Worm (Caenorhabditis elegans) whole organism, L3 larva: Measurements from ENCODE around the gene F47B8.14.

Source experiments
- R02D3.7 ChIP-seq: fragments of 150-350 bp; optimal IDR thresholded peaks from 2 replicates; lab custom pipeline; 2014; ENCODE audit warnings: missing biosample characterization, missing genetic modification characterization
- ZK546.5 ChIP-seq: sonication (generic microtip); optimal IDR thresholded peaks from 2 replicates; lab custom pipeline; 2017; ENCODE audit warnings: missing biosample characterization, missing genetic modification characterization
- aly-2 ChIP-seq: fragments of 150-350 bp; optimal IDR thresholded peaks from 2 replicates; lab custom pipeline; 2014; ENCODE audit warnings: missing biosample characterization, missing genetic modification characterization
- ama-1 ChIP-seq: fragments of 150-350 bp; optimal IDR thresholded peaks from 2 replicates; lab custom pipeline; 2018
- ceh-16 ChIP-seq: sonication (generic microtip); optimal IDR thresholded peaks from 2 replicates; lab custom pipeline; 2017; ENCODE audit warnings: missing biosample characterization, missing genetic modification characterization
- ceh-28 ChIP-seq: fragments of 150-350 bp; optimal IDR thresholded peaks from 2 replicates; lab custom pipeline; 2014; ENCODE audit warnings: missing biosample characterization, missing genetic modification reagents, missing genetic modification characterization
- ceh-82 ChIP-seq: fragments of 150-350 bp; optimal IDR thresholded peaks from 2 replicates; lab custom pipeline; 2014; ENCODE audit warnings: missing biosample characterization, missing genetic modification characterization
- ceh-9 ChIP-seq: sonication (generic microtip); optimal IDR thresholded peaks from 2 replicates; lab custom pipeline; 2018; ENCODE audit warnings: missing biosample characterization, missing genetic modification characterization
- daf-12 ChIP-seq: fragments of 150-350 bp; optimal IDR thresholded peaks from 2 replicates; lab custom pipeline; 2014; ENCODE audit warnings: missing biosample characterization, missing genetic modification reagents, missing genetic modification characterization
- egl-27 ChIP-seq: sonication (generic microtip); optimal IDR thresholded peaks from 4 replicates; lab custom pipeline; 2017; ENCODE audit warnings: missing biosample characterization, missing genetic modification reagents, missing genetic modification characterization
- egl-5 ChIP-seq: fragments of 150-350 bp; optimal IDR thresholded peaks from 2 replicates; lab custom pipeline; 2017; ENCODE audit warnings: missing biosample characterization, missing genetic modification reagents, missing genetic modification characterization, inconsistent platforms
- elt-1 ChIP-seq: fragments of 150-350 bp; optimal IDR thresholded peaks from 2 replicates; lab custom pipeline; 2014; ENCODE audit warnings: missing biosample characterization, missing genetic modification characterization
- elt-2 ChIP-seq: sonication (generic microtip); optimal IDR thresholded peaks from 2 replicates; lab custom pipeline; 2016; ENCODE audit warnings: missing genetic modification reagents, mild to moderate bottlenecking, missing genetic modification characterization, missing compliant biosample characterization
- elt-3 ChIP-seq, 3 experiments: fragments of 150-350 bp in 1 of 3; sonication (generic microtip) in 2 of 3; optimal IDR thresholded peaks; 2 replicates in 2 of 3; 4 replicates in 1 of 3; lab custom pipeline; 2014 to 2017; ENCODE audit warnings: missing biosample characterization in 3 of 3, missing genetic modification characterization in 3 of 3
- eor-1 ChIP-seq, 2 experiments: fragments of 150-350 bp; optimal IDR thresholded peaks; 2 replicates each; lab custom pipeline; 2014 to 2018; ENCODE audit warnings: missing biosample characterization in 2 of 2, missing genetic modification characterization in 2 of 2
- fkh-10 ChIP-seq: sonication (generic microtip); optimal IDR thresholded peaks from 2 replicates; lab custom pipeline; 2017; ENCODE audit warnings: missing biosample characterization, missing genetic modification reagents, missing genetic modification characterization
- fkh-2 ChIP-seq: fragments of 150-350 bp; optimal IDR thresholded peaks from 2 replicates; lab custom pipeline; 2014; ENCODE audit warnings: missing biosample characterization, missing genetic modification reagents, missing genetic modification characterization
- fos-1 ChIP-seq: fragments of 150-350 bp; optimal IDR thresholded peaks from 2 replicates; lab custom pipeline; 2014; ENCODE audit warnings: missing biosample characterization, missing genetic modification characterization
- hmg-11 ChIP-seq: sonication (generic microtip); optimal IDR thresholded peaks from 2 replicates; lab custom pipeline; 2016; ENCODE audit warnings: missing genetic modification characterization, missing compliant biosample characterization
- jun-1 ChIP-seq: fragments of 150-350 bp; optimal IDR thresholded peaks from 2 replicates; lab custom pipeline; 2014; ENCODE audit warnings: missing biosample characterization, missing genetic modification reagents, missing genetic modification characterization
- lin-15B ChIP-seq: fragments of 150-350 bp; optimal IDR thresholded peaks from 2 replicates; lab custom pipeline; 2014; ENCODE audit warnings: missing biosample characterization, missing genetic modification characterization
- lin-39 ChIP-seq: fragments of 150-350 bp; optimal IDR thresholded peaks from 2 replicates; lab custom pipeline; 2018; ENCODE audit warnings: missing biosample characterization, missing genetic modification reagents, missing genetic modification characterization
- lsy-12 ChIP-seq: sonication (generic microtip); optimal IDR thresholded peaks from 2 replicates; lab custom pipeline; 2016; ENCODE audit warnings: mild to moderate bottlenecking, missing genetic modification characterization, missing compliant biosample characterization
- mdl-1 ChIP-seq: fragments of 150-350 bp; optimal IDR thresholded peaks from 2 replicates; lab custom pipeline; 2014; ENCODE audit warnings: missing biosample characterization, missing genetic modification characterization
- mml-1 ChIP-seq: fragments of 150-350 bp; sonication (generic microtip); optimal IDR thresholded peaks from 3 replicates; lab custom pipeline; 2014; ENCODE audit warnings: missing biosample characterization, missing genetic modification characterization
- nfya-1 ChIP-seq: sonication (generic microtip); optimal IDR thresholded peaks from 2 replicates; lab custom pipeline; 2017; ENCODE audit warnings: missing genetic modification characterization, mild to moderate bottlenecking, missing compliant biosample characterization, antibody characterized with exemption, moderate library complexity; ENCODE audit not compliant: insufficient read depth
- nhr-11 ChIP-seq: fragments of 150-350 bp; optimal IDR thresholded peaks from 2 replicates; lab custom pipeline; 2014; ENCODE audit warnings: missing biosample characterization, missing genetic modification characterization
- nhr-12 ChIP-seq: fragments of 150-350 bp; optimal IDR thresholded peaks from 2 replicates; lab custom pipeline; 2014; ENCODE audit warnings: missing biosample characterization, missing genetic modification characterization
- nhr-23 ChIP-seq: fragments of 150-350 bp; optimal IDR thresholded peaks from 2 replicates; lab custom pipeline; 2014; ENCODE audit warnings: missing biosample characterization, missing genetic modification reagents, missing genetic modification characterization
- nhr-237 ChIP-seq: fragments of 150-350 bp; optimal IDR thresholded peaks from 2 replicates; lab custom pipeline; 2014; ENCODE audit warnings: missing biosample characterization, missing genetic modification characterization
- nhr-25 ChIP-seq: sonication (generic microtip); optimal IDR thresholded peaks from 2 replicates; lab custom pipeline; 2017; ENCODE audit warnings: missing biosample characterization, missing genetic modification characterization
- nhr-28 ChIP-seq: fragments of 150-350 bp; optimal IDR thresholded peaks from 2 replicates; lab custom pipeline; 2014; ENCODE audit warnings: missing biosample characterization, missing genetic modification characterization
- nhr-43 ChIP-seq: sonication (generic microtip); optimal IDR thresholded peaks from 2 replicates; lab custom pipeline; 2016; ENCODE audit warnings: mild to moderate bottlenecking, missing genetic modification characterization, missing compliant biosample characterization; ENCODE audit not compliant: poor library complexity, severe bottlenecking
- nhr-67 ChIP-seq: fragments of 150-350 bp; optimal IDR thresholded peaks from 2 replicates; lab custom pipeline; 2014; ENCODE audit warnings: missing biosample characterization, missing genetic modification characterization
- nhr-76 ChIP-seq: fragments of 150-350 bp; sonication (generic microtip); optimal IDR thresholded peaks from 5 replicates; lab custom pipeline; 2014; ENCODE audit warnings: missing biosample characterization, missing genetic modification characterization
- nhr-77 ChIP-seq: fragments of 150-350 bp; optimal IDR thresholded peaks from 2 replicates; lab custom pipeline; 2014; ENCODE audit warnings: missing biosample characterization, missing genetic modification characterization
- pha-4 ChIP-seq: fragments of 150-350 bp; optimal IDR thresholded peaks from 2 replicates; lab custom pipeline; 2014; ENCODE audit warnings: missing biosample characterization, missing genetic modification reagents, missing genetic modification characterization
- pqm-1 ChIP-seq: fragments of 150-350 bp; optimal IDR thresholded peaks from 2 replicates; lab custom pipeline; 2017; ENCODE audit warnings: missing biosample characterization, missing genetic modification characterization, inconsistent platforms
- sea-2 ChIP-seq: fragments of 150-350 bp; sonication (generic microtip); optimal IDR thresholded peaks from 4 replicates; lab custom pipeline; 2014; ENCODE audit warnings: missing biosample characterization, missing genetic modification reagents, missing genetic modification characterization
- skn-1 ChIP-seq: fragments of 150-350 bp; optimal IDR thresholded peaks from 2 replicates; lab custom pipeline; 2014; ENCODE audit warnings: missing biosample characterization, missing genetic modification characterization
- snpc-4 ChIP-seq: fragments of 150-350 bp; optimal IDR thresholded peaks from 2 replicates; lab custom pipeline; 2014; ENCODE audit warnings: missing biosample characterization, missing genetic modification characterization
- tbx-2 ChIP-seq: sonication (generic microtip); optimal IDR thresholded peaks from 2 replicates; lab custom pipeline; 2016; ENCODE audit warnings: mild to moderate bottlenecking, missing genetic modification characterization, missing compliant biosample characterization
- unc-39 ChIP-seq: sonication (generic microtip); optimal IDR thresholded peaks from 4 replicates; lab custom pipeline; 2017; ENCODE audit warnings: missing biosample characterization, missing genetic modification characterization
- unc-62 ChIP-seq: fragments of 150-350 bp; sonication (generic microtip); optimal IDR thresholded peaks from 4 replicates; lab custom pipeline; 2014; ENCODE audit warnings: missing biosample characterization, missing genetic modification reagents, missing genetic modification characterization
- zag-1 ChIP-seq: fragments of 150-350 bp; optimal IDR thresholded peaks from 2 replicates; lab custom pipeline; 2014; ENCODE audit warnings: missing biosample characterization, missing genetic modification characterization
- ztf-11 ChIP-seq: fragments of 150-350 bp; optimal IDR thresholded peaks from 2 replicates; lab custom pipeline; 2014; ENCODE audit warnings: missing biosample characterization, missing genetic modification characterization
- ztf-4 ChIP-seq: fragments of 150-350 bp; optimal IDR thresholded peaks from 2 replicates; lab custom pipeline; 2014; ENCODE audit warnings: missing biosample characterization, missing genetic modification characterization

F47B8.14 gene

ce11 chrV:14350498-14350897 is 30.2 kb downstream of the F47B8.14 start:
- no peak for TF ChIP-seq lin-39
- no peak for TF ChIP-seq ZK546.5 (tag; lab: Kevin White, UChicago)
- TF ChIP-seq jun-1 (tag; lab: Kevin White, UChicago): no peak

ce11 chrV:14350949-14351348 is 30.6 kb downstream of the F47B8.14 start:
- TF ChIP-seq elt-1 (tag; lab: Kevin White, UChicago) (no peak), nhr-25 (tag; lab: Kevin White, UChicago) (peak; percentile 86), nhr-67 (tag; lab: Kevin White, UChicago) (no peak), unc-62 (GFP tag; lab: Kevin White, UChicago) (no peak), nhr-28 (tag; lab: Kevin White, UChicago) (no peak), fkh-10 (GFP tag; lab: Kevin White, UChicago) (peak; percentile 10), pha-4 (tag; lab: Kevin White, UChicago) (peak; percentile 68), nfya-1 (tag; lab: Kevin White, UChicago) (peak; percentile 87), ceh-9 (tag; lab: Kevin White, UChicago) (no peak), unc-39 (tag; lab: Kevin White, UChicago) (no peak), jun-1 (tag; lab: Kevin White, UChicago) (peak; percentile 60), ceh-28 (no peak), egl-27 (tag; lab: Kevin White, UChicago) (no peak), nhr-12 (no peak), hmg-11 (tag; lab: Kevin White, UChicago) (peak; percentile 92), skn-1 (tag; lab: Kevin White, UChicago) (peak; percentile 64), nhr-11 (tag; lab: Kevin White, UChicago) (no peak), egl-5 (tag; lab: Kevin White, UChicago) (no peak), lin-39 (peak; percentile 94), ztf-11 (no peak), snpc-4 (peak; percentile 89), nhr-237 (tag; lab: Kevin White, UChicago) (no peak), fkh-2 (tag; lab: Kevin White, UChicago) (no peak), ZK546.5 (tag; lab: Kevin White, UChicago) (no peak), mml-1 (tag; lab: Kevin White, UChicago) (no peak), nhr-43 (tag; lab: Kevin White, UChicago) (peak; percentile 46), nhr-76 (tag; lab: Kevin White, UChicago) (no peak), ceh-16 (tag; lab: Kevin White, UChicago) (peak; percentile 25), ztf-4 (tag; lab: Kevin White, UChicago) (no peak), mdl-1 (tag; lab: Kevin White, UChicago) (no peak), elt-3 (tag; optimal IDR thresholded peaks at IDR 0.05; lab: Kevin White, UChicago) (peak in 1 of 3 experiments; percentile 11), fos-1 (tag; lab: Kevin White, UChicago) (no peak), zag-1 (tag; lab: Kevin White, UChicago) (no peak), ceh-82 (no peak), lsy-12 (tag; lab: Kevin White, UChicago) (peak; percentile 76), R02D3.7 (tag; lab: Kevin White, UChicago) (no peak), eor-1 (tag; optimal IDR thresholded peaks at IDR 0.05; lab: Kevin White, UChicago) (no peak), sea-2 (GFP tag; lab: Kevin White, UChicago) (no peak), daf-12 (tag; lab: Kevin White, UChicago) (no peak), elt-2 (tag; lab: Kevin White, UChicago) (peak; percentile 82), ama-1 (lab: Kevin White, UChicago) (peak; percentile 50), pqm-1 (tag; lab: Kevin White, UChicago) (peak; percentile 26), aly-2 (tag; lab: Kevin White, UChicago) (no peak), lin-15B (tag; lab: Kevin White, UChicago) (peak; percentile 96), tbx-2 (tag; lab: Kevin White, UChicago) (peak; percentile 19), nhr-23 (peak; percentile 74), nhr-77 (tag; lab: Kevin White, UChicago) (no peak)
